Fruit fly (Drosophila melanogaster): Measurements from ENCODE around the gene I-2.
A peak's percentile ranks its signal among the peaks of the same experiment; 100 is the strongest.

- no peak for TF ChIP-seq CG17806 (tag; optimal IDR thresholded peaks at IDR 0.05)
- TF ChIP-seq CG4496 (GFP tag; IDR thresholded peaks at IDR 0.05), result 0 out of 3 replicates have a peak, but pooled peaks have one; percentile 25
- TF ChIP-seq gl (tag; optimal IDR thresholded peaks at IDR 0.05), result peak; percentile 10
- peak; percentile 8 for TF ChIP-seq CG14655 (GFP tag; optimal IDR thresholded peaks at IDR 0.05)
- no peak for TF ChIP-seq Snoo (tag; optimal IDR thresholded peaks at IDR 0.05)
- no peak for TF ChIP-seq CG34367 (tag; optimal IDR thresholded peaks at IDR 0.05)
- no peak for TF ChIP-seq CG8301 (tag; optimal IDR thresholded peaks at IDR 0.05)
- TF ChIP-seq rn (GFP tag; IDR thresholded peaks at IDR 0.05), result 0 out of 2 replicates have a peak, but pooled peaks have one; percentile 4
- TF ChIP-seq Pif1A (GFP tag; optimal IDR thresholded peaks at IDR 0.05), result no peak
- peak; percentile 48 for TF ChIP-seq Ets98B (GFP tag; IDR thresholded peaks at IDR 0.05)
- no peak for TF ChIP-seq CG15710 (tag; optimal IDR thresholded peaks at IDR 0.05)
- no peak for TF ChIP-seq CG8159 (tag; optimal IDR thresholded peaks at IDR 0.05)
Measured at dm6 chr3L:9853895-9854470, 17.4 kb upstream of the I-2 start.
